Fruit fly (Drosophila melanogaster) whole organism, embryonic: ENCODE results near the gene fz.

Source experiments
- Abd-B ChIP-seq: fragments of 200-800 bp; sonication (Bioruptor generic); optimal IDR thresholded peaks from 2 replicates; lab custom pipeline; 2018; ENCODE audit warnings: missing biosample characterization, mild to moderate bottlenecking, missing genetic modification characterization, moderate library complexity
- Antp ChIP-seq: fragments of 200-800 bp; sonication (Bioruptor generic); optimal IDR thresholded peaks from 3 replicates; lab custom pipeline; 2016; ENCODE audit warnings: missing biosample characterization, missing genetic modification characterization
- Blimp-1 ChIP-seq: fragments of 200-800 bp; sonication (Bioruptor generic); optimal IDR thresholded peaks from 3 replicates; lab custom pipeline; 2018; ENCODE audit warnings: missing biosample characterization, missing genetic modification characterization, mild to moderate bottlenecking, moderate library complexity, missing genetic modification reagents
- CG10979 ChIP-seq: fragments of 200-800 bp; sonication (Bioruptor generic); optimal IDR thresholded peaks from 2 replicates; lab custom pipeline; 2018; ENCODE audit warnings: missing biosample characterization, mild to moderate bottlenecking, missing genetic modification characterization, moderate library complexity
- CG12391 ChIP-seq: fragments of 200-800 bp; sonication (Bioruptor generic); optimal IDR thresholded peaks from 3 replicates; lab custom pipeline; 2018; ENCODE audit warnings: missing biosample characterization, mild to moderate bottlenecking, missing genetic modification characterization, moderate library complexity
- CG12744 ChIP-seq: fragments of 200-800 bp; sonication (Bioruptor generic); optimal IDR thresholded peaks from 2 replicates; lab custom pipeline; 2016; ENCODE audit warnings: missing biosample characterization, missing genetic modification characterization
- CG14710 ChIP-seq: fragments of 200-800 bp; sonication (Bioruptor generic); optimal IDR thresholded peaks from 3 replicates; lab custom pipeline; 2019; ENCODE audit warnings: missing biosample characterization, mild to moderate bottlenecking, missing genetic modification characterization, moderate library complexity
- CG15601 ChIP-seq: fragments of 200-800 bp; sonication (Bioruptor generic); optimal IDR thresholded peaks from 3 replicates; lab custom pipeline; 2019; ENCODE audit warnings: missing biosample characterization, mild to moderate bottlenecking, missing genetic modification characterization, moderate library complexity
- CG18262 ChIP-seq: fragments of 200-800 bp; optimal IDR thresholded peaks from 3 replicates; lab custom pipeline; 2019; ENCODE audit warnings: missing biosample characterization, mild to moderate bottlenecking, missing genetic modification characterization, moderate library complexity
- CG18599 ChIP-seq: fragments of 200-800 bp; sonication (Bioruptor generic); optimal IDR thresholded peaks from 3 replicates; lab custom pipeline; 2017; ENCODE audit warnings: missing biosample characterization, missing genetic modification characterization, mild to moderate bottlenecking, moderate library complexity, missing genetic modification reagents
- CG2678 ChIP-seq: fragments of 200-800 bp; sonication (Bioruptor generic); optimal IDR thresholded peaks from 3 replicates; lab custom pipeline; 2019; ENCODE audit warnings: missing biosample characterization, mild to moderate bottlenecking, missing genetic modification characterization, moderate library complexity
- CG2712 ChIP-seq: fragments of 200-800 bp; optimal IDR thresholded peaks from 3 replicates; lab custom pipeline; 2019; ENCODE audit warnings: missing biosample characterization, mild to moderate bottlenecking, missing genetic modification characterization, moderate library complexity
- CG3065 ChIP-seq: fragments of 200-800 bp; sonication (Bioruptor generic); optimal IDR thresholded peaks from 2 replicates; lab custom pipeline; 2016; ENCODE audit warnings: missing biosample characterization, missing genetic modification characterization
- CG6683 ChIP-seq: fragments of 200-800 bp; sonication (Bioruptor generic); optimal IDR thresholded peaks from 2 replicates; lab custom pipeline; 2017; ENCODE audit warnings: missing biosample characterization, mild to moderate bottlenecking, missing genetic modification characterization, missing genetic modification reagents
- CG6765 ChIP-seq: fragments of 200-800 bp; sonication (Bioruptor generic); optimal IDR thresholded peaks from 3 replicates; lab custom pipeline; 2017; ENCODE audit warnings: missing biosample characterization, mild to moderate bottlenecking, missing genetic modification characterization
- CG8388 ChIP-seq: fragments of 200-800 bp; sonication (Bioruptor generic); optimal IDR thresholded peaks from 2 replicates; lab custom pipeline; 2019; ENCODE audit warnings: missing biosample characterization, mild to moderate bottlenecking, missing genetic modification characterization, moderate library complexity
- CoRest ChIP-seq: fragments of 200-800 bp; sonication (Bioruptor generic); optimal IDR thresholded peaks from 3 replicates; lab custom pipeline; 2018; ENCODE audit warnings: missing biosample characterization, mild to moderate bottlenecking, missing genetic modification characterization, moderate library complexity
- Ets65A ChIP-seq: fragments of 200-800 bp; sonication (Bioruptor generic); peaks from one replicate; lab custom pipeline; 2016; ENCODE audit warnings: missing biosample characterization, missing genetic modification characterization
- Ets97D ChIP-seq: fragments of 200-800 bp; sonication (Bioruptor generic); optimal IDR thresholded peaks from 3 replicates; lab custom pipeline; 2016; ENCODE audit warnings: missing biosample characterization, missing genetic modification characterization
- HLH3B ChIP-seq: fragments of 200-800 bp; sonication (Bioruptor generic); IDR thresholded peaks from 2 replicates; pipeline ENCODE4 v1.3.6; 2022; ENCODE audit warnings: missing biosample characterization, missing genetic modification characterization
- HLH4C ChIP-seq: fragments of 200-800 bp; sonication (Bioruptor generic); IDR thresholded peaks from 3 replicates; pipeline ENCODE4 v1.3.6; 2022; ENCODE audit warnings: missing biosample characterization, missing genetic modification characterization; ENCODE audit not compliant: partially characterized antibody
- Hmx ChIP-seq: fragments of 200-800 bp; sonication (Bioruptor generic); optimal IDR thresholded peaks from 2 replicates; lab custom pipeline; 2016; ENCODE audit warnings: missing biosample characterization, missing genetic modification characterization
- Myb ChIP-seq: fragments of 200-800 bp; sonication (Bioruptor generic); optimal IDR thresholded peaks from 2 replicates; lab custom pipeline; 2016; ENCODE audit warnings: missing biosample characterization, missing genetic modification characterization
- Sox100B ChIP-seq: fragments of 200-800 bp; sonication (Bioruptor generic); optimal IDR thresholded peaks from 3 replicates; lab custom pipeline; 2018; ENCODE audit warnings: missing biosample characterization, mild to moderate bottlenecking, missing genetic modification characterization
- Sox102F ChIP-seq: fragments of 200-800 bp; sonication (Bioruptor generic); optimal IDR thresholded peaks from 2 replicates; lab custom pipeline; 2018; ENCODE audit warnings: missing biosample characterization, mild to moderate bottlenecking, missing genetic modification characterization, moderate library complexity
- Xrp1 ChIP-seq: fragments of 200-800 bp; sonication (Bioruptor generic); IDR thresholded peaks from 2 replicates; pipeline ENCODE4 v1.3.6; 2022; ENCODE audit warnings: missing biosample characterization, missing genetic modification characterization
- chif ChIP-seq, 2 experiments: fragments of 200-800 bp; sonication (Bioruptor generic); optimal IDR thresholded peaks; 3 replicates each; lab custom pipeline; 2016; ENCODE audit warnings: missing biosample characterization in 2 of 2, missing genetic modification characterization in 2 of 2
- crc ChIP-seq: fragments of 200-800 bp; sonication (Bioruptor generic); optimal IDR thresholded peaks from 2 replicates; lab custom pipeline; 2016; ENCODE audit warnings: missing biosample characterization, missing genetic modification characterization
- dmrt11E ChIP-seq: fragments of 200-800 bp; sonication (Bioruptor generic); optimal IDR thresholded peaks from 3 replicates; lab custom pipeline; 2018; ENCODE audit warnings: missing biosample characterization, mild to moderate bottlenecking, missing genetic modification characterization, moderate library complexity
- dmrt99B ChIP-seq: fragments of 200-800 bp; sonication (Bioruptor generic); optimal IDR thresholded peaks from 2 replicates; lab custom pipeline; 2018; ENCODE audit warnings: missing biosample characterization, mild to moderate bottlenecking, missing genetic modification characterization, moderate library complexity
- fd96Cb ChIP-seq: fragments of 200-800 bp; sonication (Bioruptor generic); optimal IDR thresholded peaks from 2 replicates; lab custom pipeline; 2018; ENCODE audit warnings: missing biosample characterization, mild to moderate bottlenecking, missing genetic modification characterization, moderate library complexity
- gem ChIP-seq: fragments of 200-800 bp; sonication (Bioruptor generic); optimal IDR thresholded peaks from 2 replicates; lab custom pipeline; 2019; ENCODE audit warnings: missing biosample characterization, mild to moderate bottlenecking, missing genetic modification characterization, moderate library complexity
- grau ChIP-seq: fragments of 200-800 bp; optimal IDR thresholded peaks from 3 replicates; lab custom pipeline; 2019; ENCODE audit warnings: missing biosample characterization, mild to moderate bottlenecking, missing genetic modification characterization, moderate library complexity
- kay ChIP-seq: fragments of 200-800 bp; sonication (Bioruptor generic); optimal IDR thresholded peaks from 2 replicates; lab custom pipeline; 2016; ENCODE audit warnings: missing biosample characterization, missing genetic modification characterization
- lbe ChIP-seq: fragments of 200-800 bp; sonication (Bioruptor generic); optimal IDR thresholded peaks from 2 replicates; lab custom pipeline; 2016; ENCODE audit warnings: missing biosample characterization, mild to moderate bottlenecking, missing genetic modification characterization
- lola ChIP-seq, 3 experiments: fragments of >200 bp in 2 of 3; fragments of 200-800 bp in 1 of 3; sonication (Bioruptor generic) in 1 of 3; optimal IDR thresholded peaks; 2 replicates each; lab custom pipeline; 2017 to 2019; ENCODE audit warnings: missing biosample characterization in 3 of 3, missing genetic modification characterization in 3 of 3, mild to moderate bottlenecking in 1 of 3, moderate library complexity in 1 of 3
- mld ChIP-seq: fragments of 200-800 bp; sonication (Bioruptor generic); IDR thresholded peaks from 3 replicates; pipeline ENCODE4 v1.3.6; 2022; ENCODE audit warnings: missing biosample characterization, missing genetic modification characterization; ENCODE audit not compliant: partially characterized antibody
- nau ChIP-seq: fragments of 200-800 bp; sonication (Bioruptor generic); optimal IDR thresholded peaks from 3 replicates; lab custom pipeline; 2017; ENCODE audit warnings: missing biosample characterization, mild to moderate bottlenecking, missing genetic modification characterization, missing genetic modification reagents
- nmo ChIP-seq: fragments of 200-800 bp; sonication (Bioruptor generic); optimal IDR thresholded peaks from 2 replicates; lab custom pipeline; 2018; ENCODE audit warnings: missing biosample characterization, mild to moderate bottlenecking, missing genetic modification characterization, moderate library complexity
- pb ChIP-seq: fragments of 200-800 bp; sonication (Bioruptor generic); optimal IDR thresholded peaks from 3 replicates; lab custom pipeline; 2016; ENCODE audit warnings: missing biosample characterization, missing genetic modification characterization
- peb ChIP-seq: fragments of 200-800 bp; sonication (Bioruptor generic); IDR thresholded peaks from 2 replicates; pipeline ENCODE4 v1.3.6; 2022; ENCODE audit warnings: missing biosample characterization, missing genetic modification characterization
- phol ChIP-seq: fragments of 200-800 bp; sonication (Bioruptor generic); optimal IDR thresholded peaks from 3 replicates; lab custom pipeline; 2018; ENCODE audit warnings: missing biosample characterization, mild to moderate bottlenecking, missing genetic modification characterization, moderate library complexity
- row ChIP-seq: fragments of 200-800 bp; sonication (Bioruptor generic); IDR thresholded peaks from 3 replicates; pipeline ENCODE4 v1.3.6; 2022; ENCODE audit warnings: missing biosample characterization, missing genetic modification characterization
- slp2 ChIP-seq: fragments of 200-800 bp; sonication (Bioruptor generic); optimal IDR thresholded peaks from 2 replicates; lab custom pipeline; 2016; ENCODE audit warnings: missing biosample characterization, missing genetic modification characterization
- sr ChIP-seq: fragments of 200-800 bp; sonication (Bioruptor generic); IDR thresholded peaks from 3 replicates; pipeline ENCODE4 v1.3.6; 2022; ENCODE audit warnings: missing biosample characterization, missing genetic modification characterization
- unpg ChIP-seq: fragments of 200-800 bp; sonication (Bioruptor generic); optimal IDR thresholded peaks from 3 replicates; lab custom pipeline; 2018; ENCODE audit warnings: missing biosample characterization, mild to moderate bottlenecking, missing genetic modification characterization, moderate library complexity
- zf30C ChIP-seq: fragments of 200-800 bp; sonication (Bioruptor generic); optimal IDR thresholded peaks from 3 replicates; lab custom pipeline; 2018; ENCODE audit warnings: missing biosample characterization, mild to moderate bottlenecking, missing genetic modification characterization
- zfh1 ChIP-seq: fragments of 200-800 bp; sonication (Bioruptor generic); IDR thresholded peaks from 3 replicates; pipeline ENCODE4 v1.3.6; 2022; ENCODE audit warnings: missing biosample characterization, missing genetic modification characterization

fz gene

DNA sequence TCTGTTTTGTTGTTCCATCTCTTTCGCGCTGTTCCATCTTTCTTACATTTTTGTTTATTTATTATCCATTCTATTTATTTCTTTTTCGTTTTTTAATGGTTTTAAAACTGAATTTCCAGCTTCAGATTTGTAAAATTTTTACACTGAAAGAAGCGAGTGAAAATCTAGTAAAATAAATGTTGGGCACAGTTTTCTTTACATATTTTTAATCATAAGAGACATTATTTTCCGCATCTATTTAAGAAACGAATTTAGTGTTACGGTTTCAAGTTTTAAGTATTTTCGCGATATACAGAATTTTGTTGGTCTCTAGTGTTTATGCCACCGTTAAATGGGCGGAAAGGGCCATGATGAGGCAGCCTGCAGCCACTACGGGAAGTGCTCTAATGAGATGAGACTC is 13.7 kb downstream of the fz start (continued):
- TF ChIP-seq Ets65A (GFP tag; lab: Kevin White, UChicago) (peak; percentile 27), lola (GFP tag; optimal IDR thresholded peaks at IDR 0.05; lab: Kevin White, UChicago) (peak in 1 of 3 experiments; percentile 27), HLH3B (GFP tag; lab: Robert Waterston, UW) (peak; percentile 35; the same call in 1 of the 2 replicates), CG6683 (GFP tag; lab: Kevin White, UChicago) (no peak), phol (peak; percentile 10), CG10979 (tag; lab: Kevin White, UChicago) (peak; percentile 34), Sox102F (GFP tag; lab: Kevin White, UChicago) (peak; percentile 19), CG8388 (GFP tag; lab: Kevin White, UChicago) (peak; percentile 4), CG6765 (GFP tag; lab: Kevin White, UChicago) (no peak), CG12391 (tag; lab: Kevin White, UChicago) (peak; percentile 28), CoRest (tag; lab: Kevin White, UChicago) (peak; percentile 31), CG18599 (GFP tag; lab: Kevin White, UChicago) (no peak)

DNA sequence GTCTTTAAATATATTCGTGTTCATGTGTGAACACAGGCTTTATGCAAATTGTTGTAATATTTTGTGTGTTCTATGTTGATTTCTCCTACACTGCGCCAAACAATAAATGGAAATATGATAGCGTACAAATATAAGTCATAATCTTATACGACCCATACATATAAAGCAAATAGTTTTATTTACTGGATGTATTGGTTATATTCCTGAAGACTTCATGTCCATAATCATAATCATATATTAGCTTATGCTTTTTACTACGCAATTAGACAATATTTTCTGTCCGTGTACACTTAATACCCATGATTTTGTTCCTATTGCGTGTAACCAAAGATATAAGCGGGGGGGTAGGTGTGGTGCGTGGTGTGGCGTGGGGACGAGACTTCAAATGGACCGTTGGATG is 22.3 kb downstream of the fz start:
- TF ChIP-seq dmrt99B (peak; percentile 7), CG14710 (tag; lab: Kevin White, UChicago) (peak; percentile 24), Hmx (GFP tag; lab: Kevin White, UChicago) (no peak), slp2 (GFP tag; lab: Kevin White, UChicago) (no peak), HLH4C (GFP tag; lab: Robert Waterston, UW) (no peak), CG2678 (tag; lab: Kevin White, UChicago) (peak; percentile 25), chif (GFP tag; optimal IDR thresholded peaks at IDR 0.05; lab: Kevin White, UChicago) (no peak), CG3065 (GFP tag; lab: Kevin White, UChicago) (no peak), sr (GFP tag; lab: Robert Waterston, UW) (no peak), Xrp1 (GFP tag; lab: Robert Waterston, UW) (peak; percentile 21; the same call in 1 of the 2 replicates), CG2712 (tag; lab: Kevin White, UChicago) (peak; percentile 45), Blimp-1 (peak; percentile 66), unpg (GFP tag; lab: Kevin White, UChicago) (peak; percentile 16), row (peak; percentile 14; the same call in 1 of the 3 replicates), gem (tag; lab: Kevin White, UChicago) (peak; percentile 46), CG18262 (peak; percentile 30), fd96Cb (tag; lab: Kevin White, UChicago) (peak; percentile 27), crc (GFP tag; lab: Kevin White, UChicago) (no peak), phol (peak; percentile 24), pb (no peak), zfh1 (GFP tag; lab: Robert Waterston, UW) (0 out of 3 replicates have a peak, but pooled peaks have one; percentile 13), zf30C (no peak), nmo (GFP tag; lab: Kevin White, UChicago) (peak; percentile 16), Ets97D (GFP tag; lab: Kevin White, UChicago) (no peak), mld (no peak), Myb (GFP tag; lab: Kevin White, UChicago) (no peak), nau (GFP tag; lab: Kevin White, UChicago) (no peak), Sox100B (no peak), Abd-B (GFP tag; lab: Kevin White, UChicago) (no peak), CG6683 (GFP tag; lab: Kevin White, UChicago) (no peak), peb (GFP tag; lab: Robert Waterston, UW) (no peak), Antp (GFP tag; lab: Kevin White, UChicago) (no peak), lbe (GFP tag; lab: Kevin White, UChicago) (no peak), grau (tag; lab: Kevin White, UChicago) (peak; percentile 14), kay (GFP tag; lab: Kevin White, UChicago) (no peak), CG15601 (tag; lab: Kevin White, UChicago) (no peak), dmrt11E (peak; percentile 22), CG12744 (GFP tag; lab: Kevin White, UChicago) (no peak), Sox102F (GFP tag; lab: Kevin White, UChicago) (peak; percentile 4)
